Fruit fly (Drosophila melanogaster) whole organism, embryonic: ENCODE results near the gene CG15922.

ENCODE experiments used
- B-H2 ChIP-seq: fragments of 200-800 bp; sonication (Bioruptor generic); optimal IDR thresholded peaks from 2 replicates; lab custom pipeline; 2018; ENCODE audit warnings: missing biosample characterization, mild to moderate bottlenecking, missing genetic modification characterization
- Bdp1 ChIP-seq: fragments of 200-800 bp; sonication (Bioruptor generic); optimal IDR thresholded peaks from 3 replicates; lab custom pipeline; 2016; ENCODE audit warnings: missing biosample characterization, missing genetic modification characterization
- CG10431 ChIP-seq: fragments of 200-800 bp; sonication (Bioruptor generic); optimal IDR thresholded peaks from 3 replicates; lab custom pipeline; 2018; ENCODE audit warnings: missing biosample characterization, mild to moderate bottlenecking, missing genetic modification characterization
- CG10543 ChIP-seq: fragments of 200-800 bp; sonication (Bioruptor generic); optimal IDR thresholded peaks from 3 replicates; lab custom pipeline; 2017; ENCODE audit warnings: missing biosample characterization, mild to moderate bottlenecking, missing genetic modification characterization, moderate library complexity
- CG10979 ChIP-seq: fragments of 200-800 bp; sonication (Bioruptor generic); optimal IDR thresholded peaks from 2 replicates; lab custom pipeline; 2018; ENCODE audit warnings: missing biosample characterization, mild to moderate bottlenecking, missing genetic modification characterization, moderate library complexity
- CG11456 ChIP-seq: fragments of 200-800 bp; sonication (Bioruptor generic); IDR thresholded peaks from 3 replicates; pipeline ENCODE4 v1.3.6; 2022; ENCODE audit warnings: missing biosample characterization, missing genetic modification characterization
- CG11504 ChIP-seq: fragments of 200-800 bp; sonication (Bioruptor generic); optimal IDR thresholded peaks from 3 replicates; lab custom pipeline; 2019; ENCODE audit warnings: missing biosample characterization, mild to moderate bottlenecking, missing genetic modification characterization, moderate library complexity
- CG11696 ChIP-seq: fragments of 200-800 bp; sonication (Bioruptor generic); IDR thresholded peaks from 2 replicates; pipeline ENCODE4 v1.3.6; 2022; ENCODE audit warnings: missing biosample characterization, missing genetic modification characterization
- CG12391 ChIP-seq: fragments of 200-800 bp; sonication (Bioruptor generic); optimal IDR thresholded peaks from 3 replicates; lab custom pipeline; 2018; ENCODE audit warnings: missing biosample characterization, mild to moderate bottlenecking, missing genetic modification characterization, moderate library complexity
- CG12744 ChIP-seq: fragments of 200-800 bp; sonication (Bioruptor generic); optimal IDR thresholded peaks from 2 replicates; lab custom pipeline; 2016; ENCODE audit warnings: missing biosample characterization, missing genetic modification characterization
- CG13287 ChIP-seq: fragments of 200-800 bp; sonication (Bioruptor generic); IDR thresholded peaks from 2 replicates; pipeline ENCODE4 v1.3.6; 2022; ENCODE audit warnings: missing biosample characterization, missing genetic modification characterization; ENCODE audit not compliant: partially characterized antibody
- CG13775 ChIP-seq: fragments of 200-800 bp; sonication (Bioruptor generic); optimal IDR thresholded peaks from 3 replicates; lab custom pipeline; 2017; ENCODE audit warnings: missing biosample characterization, mild to moderate bottlenecking, missing genetic modification characterization
- CG15269 ChIP-seq: fragments of 200-800 bp; sonication (Bioruptor generic); optimal IDR thresholded peaks from 2 replicates; lab custom pipeline; 2018; ENCODE audit warnings: missing biosample characterization, mild to moderate bottlenecking, missing genetic modification characterization, moderate library complexity
- CG2116 ChIP-seq: fragments of 200-800 bp; sonication (Bioruptor generic); optimal IDR thresholded peaks from 3 replicates; lab custom pipeline; 2018; ENCODE audit warnings: missing biosample characterization, mild to moderate bottlenecking, missing genetic modification characterization
- CG30020 ChIP-seq: fragments of 200-800 bp; optimal IDR thresholded peaks from 2 replicates; lab custom pipeline; 2019; ENCODE audit warnings: missing biosample characterization, mild to moderate bottlenecking, missing genetic modification characterization, moderate library complexity
- CG32532 ChIP-seq: fragments of 200-800 bp; sonication (Bioruptor generic); IDR thresholded peaks from 2 replicates; pipeline ENCODE4 v1.3.6; 2022; ENCODE audit warnings: missing biosample characterization, missing genetic modification characterization
- CG33213 ChIP-seq: fragments of 200-800 bp; sonication (Bioruptor generic); optimal IDR thresholded peaks from 3 replicates; lab custom pipeline; 2016; ENCODE audit warnings: missing biosample characterization, missing genetic modification characterization
- CG34422 ChIP-seq: fragments of 200-800 bp; sonication (Bioruptor generic); IDR thresholded peaks from 3 replicates; pipeline ENCODE4 v1.3.6; 2022; ENCODE audit warnings: missing biosample characterization, missing genetic modification characterization
- CG3726 ChIP-seq: fragments of 200-800 bp; sonication (Bioruptor generic); IDR thresholded peaks from 3 replicates; pipeline ENCODE4, ENCODE4 v1.3.6; 2022; ENCODE audit warnings: missing biosample characterization, missing genetic modification characterization
- CG4282 ChIP-seq: fragments of 200-800 bp; sonication (Bioruptor generic); optimal IDR thresholded peaks from 2 replicates; lab custom pipeline; 2016; ENCODE audit warnings: missing biosample characterization, missing genetic modification characterization
- CG4360 ChIP-seq: fragments of 200-800 bp; sonication (Bioruptor generic); IDR thresholded peaks from 2 replicates; pipeline ENCODE4 v1.3.6; 2022; ENCODE audit warnings: missing biosample characterization, missing genetic modification characterization
- CG5953 ChIP-seq: fragments of 200-800 bp; sonication (Bioruptor generic); IDR thresholded peaks from 2 replicates; pipeline ENCODE4 v1.3.6; 2022; ENCODE audit warnings: missing biosample characterization, missing genetic modification characterization
- CG6765 ChIP-seq: fragments of 200-800 bp; sonication (Bioruptor generic); optimal IDR thresholded peaks from 3 replicates; lab custom pipeline; 2017; ENCODE audit warnings: missing biosample characterization, mild to moderate bottlenecking, missing genetic modification characterization
- CG6791 ChIP-seq: fragments of 200-800 bp; sonication (Bioruptor generic); IDR thresholded peaks from 3 replicates; pipeline ENCODE4 v1.3.6; 2022; ENCODE audit warnings: missing biosample characterization, missing genetic modification characterization; ENCODE audit not compliant: partially characterized antibody
- CG6854 ChIP-seq: fragments of 200-800 bp; sonication (Bioruptor generic); optimal IDR thresholded peaks from 3 replicates; lab custom pipeline; 2017; ENCODE audit warnings: missing biosample characterization, mild to moderate bottlenecking, missing genetic modification characterization
- CG8281 ChIP-seq: fragments of 200-800 bp; sonication (Bioruptor generic); optimal IDR thresholded peaks from 2 replicates; lab custom pipeline; 2018; ENCODE audit warnings: missing biosample characterization, mild to moderate bottlenecking, missing genetic modification characterization, moderate library complexity
- CG8944 ChIP-seq: fragments of 200-800 bp; sonication (Bioruptor generic); optimal IDR thresholded peaks from 3 replicates; lab custom pipeline; 2016; ENCODE audit warnings: missing biosample characterization, missing genetic modification characterization
- D ChIP-seq, 2 experiments: fragments of 200-800 bp in 1 of 2; fragments of >200 bp in 1 of 2; sonication (Bioruptor generic) in 1 of 2; optimal IDR thresholded peaks; 2 replicates in 1 of 2; 3 replicates in 1 of 2; lab custom pipeline; 2017; ENCODE audit warnings: mild to moderate bottlenecking in 1 of 2, missing biosample characterization in 1 of 2, missing genetic modification characterization in 1 of 2, missing genetic modification reagents in 1 of 2
- Deaf1 ChIP-seq: fragments of 200-800 bp; optimal IDR thresholded peaks from 3 replicates; lab custom pipeline; 2019; ENCODE audit warnings: missing biosample characterization, mild to moderate bottlenecking, missing genetic modification characterization, moderate library complexity
- E2f1 ChIP-seq: fragments of 200-800 bp; sonication (Bioruptor generic); IDR thresholded peaks from 2 replicates; pipeline ENCODE4 v1.3.6; 2022; ENCODE audit warnings: missing biosample characterization, missing genetic modification characterization
- Hmr ChIP-seq: fragments of 200-800 bp; sonication (Bioruptor generic); optimal IDR thresholded peaks from 3 replicates; lab custom pipeline; 2017; ENCODE audit warnings: mild to moderate bottlenecking, missing biosample characterization, missing genetic modification reagents, missing genetic modification characterization
- Lhr ChIP-seq: fragments of 200-800 bp; sonication (Bioruptor generic); optimal IDR thresholded peaks from 3 replicates; lab custom pipeline; 2017; ENCODE audit warnings: mild to moderate bottlenecking, missing biosample characterization, missing genetic modification reagents, missing genetic modification characterization
- Spps ChIP-seq: fragments of 200-800 bp; sonication (Bioruptor generic); optimal IDR thresholded peaks from 2 replicates; lab custom pipeline; 2018; ENCODE audit warnings: missing biosample characterization, mild to moderate bottlenecking, missing genetic modification characterization
- amos ChIP-seq: fragments of 200-800 bp; sonication (Bioruptor generic); IDR thresholded peaks from 2 replicates; pipeline ENCODE4 v1.3.6; 2022; ENCODE audit warnings: missing biosample characterization, missing genetic modification characterization; ENCODE audit not compliant: partially characterized antibody
- ase ChIP-seq: fragments of 200-800 bp; sonication (Bioruptor generic); IDR thresholded peaks from 3 replicates; pipeline ENCODE4 v1.3.6; 2022; ENCODE audit warnings: missing biosample characterization, missing genetic modification characterization
- ato ChIP-seq: fragments of 200-800 bp; sonication (Bioruptor generic); IDR thresholded peaks from 2 replicates; pipeline ENCODE4 v1.3.6; 2022; ENCODE audit warnings: missing biosample characterization, missing genetic modification characterization; ENCODE audit not compliant: partially characterized antibody
- ci ChIP-seq: fragments of 200-800 bp; sonication (Bioruptor generic); IDR thresholded peaks from 3 replicates; pipeline ENCODE4 v1.3.6; 2022; ENCODE audit warnings: missing biosample characterization, missing genetic modification characterization
- crol ChIP-seq: fragments of 200-800 bp; sonication (Bioruptor generic); IDR thresholded peaks from 2 replicates; pipeline ENCODE4 v1.3.6; 2022; ENCODE audit warnings: missing biosample characterization, missing genetic modification characterization
- dati ChIP-seq: fragments of 200-800 bp; sonication (Bioruptor generic); IDR thresholded peaks from 2 replicates; pipeline ENCODE4 v1.3.6; 2022; ENCODE audit warnings: missing biosample characterization, missing genetic modification characterization
- peb ChIP-seq: fragments of 200-800 bp; sonication (Bioruptor generic); IDR thresholded peaks from 2 replicates; pipeline ENCODE4 v1.3.6; 2022; ENCODE audit warnings: missing biosample characterization, missing genetic modification characterization
- ro ChIP-seq: fragments of 200-800 bp; sonication (Bioruptor generic); IDR thresholded peaks from 2 replicates; pipeline ENCODE4 v1.3.6; 2022; ENCODE audit warnings: missing biosample characterization, missing genetic modification characterization
- row ChIP-seq: fragments of 200-800 bp; sonication (Bioruptor generic); IDR thresholded peaks from 3 replicates; pipeline ENCODE4 v1.3.6; 2022; ENCODE audit warnings: missing biosample characterization, missing genetic modification characterization
- salm ChIP-seq: fragments of 200-800 bp; sonication (Bioruptor generic); optimal IDR thresholded peaks from 2 replicates; lab custom pipeline; 2018; ENCODE audit warnings: missing biosample characterization, mild to moderate bottlenecking, missing genetic modification characterization
- tin ChIP-seq: fragments of 200-800 bp; sonication (Bioruptor generic); optimal IDR thresholded peaks from 3 replicates; lab custom pipeline; 2016; ENCODE audit warnings: missing biosample characterization, missing genetic modification characterization

CG15922 gene

DNA sequence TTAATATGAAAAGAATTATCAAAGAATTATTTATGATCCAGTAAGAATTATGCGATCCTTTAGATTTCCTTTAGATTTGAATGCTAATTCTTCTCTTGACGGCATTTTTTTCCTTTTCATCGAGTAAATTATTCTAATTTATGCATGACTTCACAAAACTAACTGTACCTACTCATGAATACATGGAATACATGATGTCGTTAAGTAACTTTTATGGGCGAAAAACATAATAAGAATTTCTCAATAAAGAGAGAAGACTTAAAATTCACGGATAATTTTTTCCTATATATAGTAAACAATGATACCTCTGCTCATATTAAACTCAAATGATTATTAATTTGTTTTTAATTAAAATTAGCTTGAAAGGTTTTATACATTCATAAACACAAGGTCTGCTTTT, 35.8 kb upstream of the CG15922 start:
- TF ChIP-seq CG10431 (GFP tag; lab: Kevin White, UChicago) (peak; percentile 95), ase (GFP tag; lab: Robert Waterston, UW) (no peak)
- TF ChIP-seq, all 482 proteins: peak for 1

DNA sequence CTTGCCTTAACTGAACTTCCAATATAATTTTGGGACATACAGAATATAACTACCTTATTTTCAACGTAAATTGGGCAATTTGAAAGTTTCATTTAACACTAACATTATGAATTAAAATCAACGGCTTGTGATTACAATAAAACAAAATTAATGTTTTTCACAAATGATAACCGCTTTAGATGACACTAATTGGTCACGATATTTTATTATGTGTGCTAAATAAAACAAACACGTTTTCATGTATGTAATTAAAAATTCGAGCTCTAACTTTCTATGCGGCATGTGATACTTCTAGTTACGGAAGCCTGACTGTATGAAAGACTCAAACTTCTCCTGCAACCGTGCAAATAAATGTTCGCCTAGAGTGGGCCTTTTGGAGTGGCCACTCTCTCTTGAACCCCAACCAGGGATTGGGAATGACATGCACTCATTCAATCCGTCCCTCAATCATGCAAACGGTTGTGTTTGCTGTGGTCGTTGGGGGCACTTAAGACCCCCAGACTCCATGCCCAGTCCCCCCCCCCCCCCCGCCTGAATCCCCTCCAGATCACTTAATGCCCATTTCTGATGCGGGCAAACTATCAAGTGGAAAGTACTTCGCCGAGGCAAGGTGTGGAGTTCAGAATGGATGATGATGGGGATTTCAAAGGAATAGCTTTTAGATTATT, 35.2 kb upstream of the CG15922 start:
- TF ChIP-seq dati (GFP tag; lab: Robert Waterston, UW): 0 out of 2 replicates have a peak, but pooled peaks have one; percentile 13
- peak; percentile 20; the same call in 1 of the 2 replicates for TF ChIP-seq amos
- TF ChIP-seq CG3726 (GFP tag; lab: Robert Waterston, UW): no peak
- TF ChIP-seq CG10979 (tag; lab: Kevin White, UChicago): peak; percentile 33
- TF ChIP-seq CG5953 (GFP tag; lab: Robert Waterston, UW): no peak
- TF ChIP-seq CG32532 (GFP tag; lab: Robert Waterston, UW): peak; percentile 18; the same call in 1 of the 2 replicates
- no peak for TF ChIP-seq B-H2 (GFP tag; lab: Kevin White, UChicago)
- no peak for TF ChIP-seq ro (GFP tag; lab: Robert Waterston, UW)
- TF ChIP-seq CG13287 (GFP tag; lab: Robert Waterston, UW): no peak
- TF ChIP-seq D (optimal IDR thresholded peaks at IDR 0.05; lab: Kevin White, UChicago): no peak
- peak; percentile 43 for TF ChIP-seq D (GFP tag; optimal IDR thresholded peaks at IDR 0.05; lab: Kevin White, UChicago)
- no peak for TF ChIP-seq CG11696
- TF ChIP-seq Spps (tag; lab: Kevin White, UChicago): no peak
- TF ChIP-seq CG8281 (tag; lab: Kevin White, UChicago): peak; percentile 92
- TF ChIP-seq Bdp1 (GFP tag; lab: Kevin White, UChicago): no peak
- no peak for TF ChIP-seq ato (GFP tag; lab: Robert Waterston, UW)
- no peak for TF ChIP-seq Deaf1
- TF ChIP-seq crol (GFP tag; lab: Robert Waterston, UW): peak; percentile 81
- TF ChIP-seq salm: no peak
- no peak for TF ChIP-seq CG8944
- TF ChIP-seq CG11504 (tag; lab: Kevin White, UChicago): peak; percentile 12
- TF ChIP-seq CG11456: 0 out of 3 replicates have a peak, but pooled peaks have one; percentile 21
- TF ChIP-seq CG2116 (GFP tag; lab: Kevin White, UChicago): no peak
- no peak for TF ChIP-seq CG12744 (GFP tag; lab: Kevin White, UChicago)
- 0 out of 3 replicates have a peak, but pooled peaks have one; percentile 26 for TF ChIP-seq ci (GFP tag; lab: Robert Waterston, UW)

DNA sequence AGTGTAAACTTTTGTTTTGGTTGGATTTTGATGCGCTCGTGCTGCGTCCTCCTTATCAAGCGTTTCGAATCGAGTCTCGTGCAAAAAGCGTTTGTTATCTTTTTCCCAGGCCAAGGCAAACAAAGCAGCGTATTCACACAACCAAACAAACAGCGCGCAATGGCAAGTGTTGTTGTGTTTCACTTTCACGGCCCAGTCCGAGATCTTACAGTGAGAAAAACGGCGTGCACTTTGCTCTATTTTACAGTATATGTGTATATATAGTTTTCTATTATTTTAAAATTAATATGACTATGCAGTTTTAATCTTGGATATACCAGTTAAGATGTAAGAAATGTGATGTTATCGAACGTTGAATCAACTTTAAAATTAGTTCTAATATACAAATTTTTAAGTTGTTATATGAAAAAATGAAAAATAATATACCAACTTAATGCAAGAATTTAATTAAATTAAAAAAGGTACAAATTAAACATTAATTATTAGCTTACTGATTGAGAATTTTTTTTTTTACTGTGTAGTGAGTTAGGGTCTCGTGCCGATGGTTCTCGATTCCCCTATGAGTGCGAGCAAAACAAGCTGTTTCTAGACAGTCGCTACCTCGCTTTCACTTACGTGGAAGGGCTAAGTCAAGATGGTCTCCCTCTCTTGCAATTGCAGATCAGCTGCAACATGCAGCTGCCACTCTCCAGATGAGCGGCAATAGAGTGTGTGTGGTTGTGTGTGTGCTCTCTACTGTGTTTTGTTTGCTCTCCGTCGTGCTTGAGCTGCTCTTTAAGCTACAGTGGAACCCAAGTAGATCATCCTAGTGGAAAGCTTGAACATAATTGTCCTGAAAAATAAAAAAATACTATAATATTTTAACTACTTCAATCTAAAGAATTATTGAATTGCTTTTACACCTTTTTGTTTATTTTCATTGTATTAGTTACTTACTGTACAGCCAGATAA, 34.4 kb upstream of the CG15922 start:
- TF ChIP-seq CG6854 (GFP tag; lab: Kevin White, UChicago): peak; percentile 41
- peak; percentile 85 for TF ChIP-seq CG13775 (GFP tag; lab: Kevin White, UChicago)
- peak; percentile 35 for TF ChIP-seq CG34422
- peak; percentile 72 for TF ChIP-seq CG10543 (GFP tag; lab: Kevin White, UChicago)
- peak; percentile 70; the same call in 1 of the 2 replicates for TF ChIP-seq peb
- peak; percentile 84 for TF ChIP-seq Hmr (GFP tag; lab: Kevin White, UChicago)
- TF ChIP-seq CG30020: peak; percentile 72
- peak; percentile 68 for TF ChIP-seq CG4360 (GFP tag; lab: Robert Waterston, UW)
- peak; percentile 83 for TF ChIP-seq E2f1
- no peak for TF ChIP-seq CG6791
- TF ChIP-seq CG13287 (GFP tag; lab: Robert Waterston, UW): no peak
- peak; percentile 73 for TF ChIP-seq row (GFP tag; lab: Robert Waterston, UW)
- peak; percentile 85 for TF ChIP-seq tin (GFP tag; lab: Kevin White, UChicago)
- TF ChIP-seq CG15269: peak; percentile 89
- peak; percentile 66 for TF ChIP-seq CG6765
- no peak for TF ChIP-seq CG4282 (GFP tag; lab: Kevin White, UChicago)
- peak; percentile 25 for TF ChIP-seq CG33213 (GFP tag; lab: Kevin White, UChicago)
- 0 out of 2 replicates have a peak, but pooled peaks have one; percentile 16 for TF ChIP-seq CG5953 (GFP tag; lab: Robert Waterston, UW)
- peak; percentile 62 for TF ChIP-seq Lhr (GFP tag; lab: Kevin White, UChicago)
- peak; percentile 96 for TF ChIP-seq CG12391
